Worm (Caenorhabditis elegans) whole organism, young adult: ENCODE results near the gene Y54F10BM.3.

Experiments
- B0035.1 ChIP-seq: sonication (generic microtip); optimal IDR thresholded peaks from 2 replicates; lab custom pipeline; 2016; ENCODE audit warnings: missing genetic modification characterization, mild to moderate bottlenecking, missing compliant biosample characterization, missing genotype, missing genetic modification reagents
- B0336.3 ChIP-seq: fragments of 200-800 bp; sonication (Bioruptor generic); IDR thresholded peaks from 2 replicates; pipeline ENCODE4 v1.3.6; 2022; ENCODE audit warnings: missing genetic modification characterization, missing compliant biosample characterization
- C17E4.6 ChIP-seq: fragments of 200-800 bp; sonication (Bioruptor generic); IDR thresholded peaks from 2 replicates; pipeline ENCODE4 v1.3.6; 2022; ENCODE audit warnings: missing genetic modification reagents, missing genetic modification characterization, missing compliant biosample characterization
- F37B4.10 ChIP-seq: fragments of 200-800 bp; sonication (Bioruptor generic); IDR thresholded peaks from 2 replicates; pipeline ENCODE4 v1.3.6; 2022; ENCODE audit warnings: missing genetic modification characterization, missing compliant biosample characterization
- F52B5.7 ChIP-seq: sonication (generic microtip); optimal IDR thresholded peaks from 2 replicates; lab custom pipeline; 2016; ENCODE audit warnings: mild to moderate bottlenecking, missing genetic modification characterization, missing compliant biosample characterization
- T26A5.8 ChIP-seq: sonication (generic microtip); optimal IDR thresholded peaks from 2 replicates; lab custom pipeline; 2016; ENCODE audit warnings: missing genetic modification characterization, missing compliant biosample characterization
- Y53F4B.3 ChIP-seq: fragments of 200-800 bp; sonication (Bioruptor generic); IDR thresholded peaks from 2 replicates; pipeline ENCODE4 v1.3.6; 2022; ENCODE audit warnings: missing genetic modification reagents, missing genetic modification characterization, missing compliant biosample characterization
- Y56A3A.18 ChIP-seq: fragments of 200-800 bp; sonication (Bioruptor generic); IDR thresholded peaks from 2 replicates; pipeline ENCODE4 v1.3.6; 2022; ENCODE audit warnings: missing genetic modification reagents, missing genetic modification characterization, missing compliant biosample characterization
- ZK185.1 ChIP-seq: sonication (generic microtip); optimal IDR thresholded peaks from 2 replicates; lab custom pipeline; 2016; ENCODE audit warnings: mild to moderate bottlenecking, missing genetic modification characterization, missing compliant biosample characterization; ENCODE audit not compliant: poor library complexity, severe bottlenecking
- aptf-2 ChIP-seq: fragments of 200-800 bp; sonication (Bioruptor generic); conservative IDR thresholded peaks from 2 replicates; pipeline ENCODE4 v1.3.6; 2022; ENCODE audit warnings: missing genetic modification reagents, missing genetic modification characterization, missing compliant biosample characterization
- athp-1 ChIP-seq: sonication (generic microtip); optimal IDR thresholded peaks from 2 replicates; lab custom pipeline; 2017; ENCODE audit warnings: mild to moderate bottlenecking, missing genetic modification characterization, missing compliant biosample characterization
- attf-5 ChIP-seq: fragments of 200-800 bp; sonication (Bioruptor generic); optimal IDR thresholded peaks from 2 replicates; lab custom pipeline; 2018; ENCODE audit warnings: mild to moderate bottlenecking, missing genetic modification characterization, missing compliant biosample characterization
- bed-1 ChIP-seq: fragments of 200-800 bp; sonication (Bioruptor generic); IDR thresholded peaks from 2 replicates; pipeline ENCODE4 v1.3.6; 2022; ENCODE audit warnings: missing genetic modification reagents, missing genetic modification characterization, missing compliant biosample characterization
- ceh-27 ChIP-seq: fragments of 200-800 bp; sonication (Bioruptor generic); optimal IDR thresholded peaks from 2 replicates; lab custom pipeline; 2018; ENCODE audit warnings: mild to moderate bottlenecking, missing genetic modification characterization, moderate library complexity, missing compliant biosample characterization
- egl-18 ChIP-seq: fragments of 200-800 bp; sonication (Bioruptor generic); IDR thresholded peaks from 2 replicates; pipeline ENCODE4 v1.3.6; 2022; ENCODE audit warnings: missing genetic modification reagents, missing genetic modification characterization, missing compliant biosample characterization
- ets-4 ChIP-seq: fragments of 200-800 bp; sonication (Bioruptor generic); optimal IDR thresholded peaks from 2 replicates; lab custom pipeline; 2018; ENCODE audit warnings: mild to moderate bottlenecking, missing genetic modification characterization, missing compliant biosample characterization
- fkh-3 ChIP-seq: sonication (generic microtip); optimal IDR thresholded peaks from 2 replicates; lab custom pipeline; 2016; ENCODE audit warnings: mild to moderate bottlenecking, missing genetic modification characterization, missing compliant biosample characterization
- hlh-26 ChIP-seq: fragments of 200-800 bp; sonication (Bioruptor generic); conservative IDR thresholded peaks from 2 replicates; pipeline ENCODE4 v1.3.6; 2022; ENCODE audit warnings: missing genetic modification reagents, missing genetic modification characterization, missing compliant biosample characterization
- hsf-1 ChIP-seq: fragments of 200-800 bp; sonication (Bioruptor generic); IDR thresholded peaks from 2 replicates; pipeline ENCODE4 v1.3.6; 2022; ENCODE audit warnings: missing genetic modification reagents, missing genetic modification characterization, missing compliant biosample characterization
- let-526 ChIP-seq: fragments of 200-800 bp; sonication (Bioruptor generic); IDR thresholded peaks from 2 replicates; pipeline ENCODE4 v1.3.6; 2022; ENCODE audit warnings: missing genetic modification reagents, missing genetic modification characterization, missing compliant biosample characterization
- lir-1 ChIP-seq: fragments of 200-800 bp; sonication (Bioruptor generic); conservative IDR thresholded peaks from 2 replicates; pipeline ENCODE4 v1.3.6; 2022; ENCODE audit warnings: missing genetic modification reagents, missing genetic modification characterization, missing compliant biosample characterization
- lsy-27 ChIP-seq: sonication (generic microtip); optimal IDR thresholded peaks from 2 replicates; lab custom pipeline; 2017; ENCODE audit warnings: missing genetic modification characterization, mild to moderate bottlenecking, missing compliant biosample characterization, antibody characterized with exemption, missing genotype, borderline replicate concordance; ENCODE audit not compliant: insufficient read depth
- nfya-1 ChIP-seq: sonication (generic microtip); optimal IDR thresholded peaks from 2 replicates; lab custom pipeline; 2017; ENCODE audit warnings: antibody characterized with exemption, missing compliant biosample characterization, missing genetic modification characterization, borderline replicate concordance; ENCODE audit not compliant: insufficient read depth
- nfyb-1 ChIP-seq: fragments of 200-800 bp; sonication (Bioruptor generic); IDR thresholded peaks from 2 replicates; pipeline ENCODE4 v1.3.6; 2022; ENCODE audit warnings: missing genetic modification reagents, missing genetic modification characterization, missing compliant biosample characterization
- nhr-120 ChIP-seq: fragments of 200-800 bp; sonication (Bioruptor generic); IDR thresholded peaks from 2 replicates; pipeline ENCODE4 v1.3.6; 2022; ENCODE audit warnings: missing genetic modification characterization, missing compliant biosample characterization
- nhr-179 ChIP-seq: sonication (generic microtip); optimal IDR thresholded peaks from 2 replicates; lab custom pipeline; 2016; ENCODE audit warnings: mild to moderate bottlenecking, missing genetic modification characterization, missing compliant biosample characterization
- nhr-27 ChIP-seq: fragments of 200-800 bp; sonication (Bioruptor generic); optimal IDR thresholded peaks from 2 replicates; lab custom pipeline; 2018; ENCODE audit warnings: mild to moderate bottlenecking, missing genetic modification characterization, moderate library complexity, missing compliant biosample characterization
- nhr-80 ChIP-seq: sonication (generic microtip); optimal IDR thresholded peaks from 2 replicates; lab custom pipeline; 2016; ENCODE audit warnings: missing genetic modification characterization, missing compliant biosample characterization
- rcor-1 ChIP-seq: fragments of 200-800 bp; sonication (Bioruptor generic); IDR thresholded peaks from 2 replicates; pipeline ENCODE4 v1.3.6; 2022; ENCODE audit warnings: missing genetic modification reagents, missing genetic modification characterization, missing compliant biosample characterization
- sptf-2 ChIP-seq: fragments of 200-800 bp; sonication (Bioruptor generic); optimal IDR thresholded peaks from 2 replicates; lab custom pipeline; 2018; ENCODE audit warnings: mild to moderate bottlenecking, missing genetic modification characterization, missing compliant biosample characterization
- tbp1 ChIP-seq: fragments of 200-800 bp; sonication (Bioruptor generic); optimal IDR thresholded peaks from 2 replicates; lab custom pipeline; 2018; ENCODE audit warnings: mild to moderate bottlenecking, missing genetic modification characterization, missing compliant biosample characterization
- tlf-1 ChIP-seq: fragments of 200-800 bp; sonication (Bioruptor generic); optimal IDR thresholded peaks from 2 replicates; lab custom pipeline; 2018; ENCODE audit warnings: mild to moderate bottlenecking, missing genetic modification characterization, missing compliant biosample characterization
- zim-3 ChIP-seq: sonication (generic microtip); optimal IDR thresholded peaks from 2 replicates; lab custom pipeline; 2017; ENCODE audit warnings: mild to moderate bottlenecking, missing genetic modification characterization, moderate library complexity, missing compliant biosample characterization
- ztf-28 ChIP-seq: fragments of 200-800 bp; sonication (Bioruptor generic); IDR thresholded peaks from 2 replicates; pipeline ENCODE4 v1.3.6; 2022; ENCODE audit warnings: missing genetic modification reagents, missing genetic modification characterization, missing compliant biosample characterization
- ztf-3 ChIP-seq: fragments of 200-800 bp; sonication (Bioruptor generic); optimal IDR thresholded peaks from 2 replicates; lab custom pipeline; 2018; ENCODE audit warnings: mild to moderate bottlenecking, missing genetic modification characterization, missing compliant biosample characterization

Gene Y54F10BM.3

ce11 chrIII:2281975-2282957 lies at the start of gene Y54F10BM.3:
TSS of gene Y54F10BM.3 (plus strand) at chrIII:2282025.
- TF ChIP-seq B0336.3 (GFP tag; lab: Robert Waterston, UW) (no peak), aptf-2 (GFP tag; lab: Robert Waterston, UW) (no peak), zim-3 (tag; lab: Kevin White, UChicago) (no peak), C17E4.6 (no peak), sptf-2 (GFP tag; lab: Kevin White, UChicago) (no peak), Y56A3A.18 (GFP tag; lab: Robert Waterston, UW) (no peak), fkh-3 (tag; lab: Kevin White, UChicago) (no peak), ceh-27 (GFP tag; lab: Kevin White, UChicago) (no peak), nhr-120 (GFP tag; lab: Robert Waterston, UW) (no peak)

- TF ChIP-seq ztf-28 (no peak), ZK185.1 (tag; lab: Kevin White, UChicago) (no peak), B0035.1 (tag; lab: Kevin White, UChicago) (no peak), tbp1 (GFP tag; lab: Kevin White, UChicago) (no peak), egl-18 (GFP tag; lab: Robert Waterston, UW) (no peak), bed-1 (GFP tag; lab: Robert Waterston, UW) (no peak), hsf-1 (GFP tag; lab: Robert Waterston, UW) (no peak), sptf-2 (GFP tag; lab: Kevin White, UChicago) (no peak), hlh-26 (GFP tag; lab: Robert Waterston, UW) (no peak), ztf-3 (GFP tag; lab: Kevin White, UChicago) (no peak), nhr-80 (no peak), F37B4.10 (GFP tag; lab: Robert Waterston, UW) (no peak), lir-1 (no peak), athp-1 (tag; lab: Kevin White, UChicago) (no peak), Y53F4B.3 (GFP tag; lab: Robert Waterston, UW) (no peak), nfyb-1 (GFP tag; lab: Robert Waterston, UW) (no peak)
- TF ChIP-seq, all 124 proteins: peak for 0
Measured at ce11 chrIII:2232360-2232759, 49.5 kb upstream of the Y54F10BM.3 start, which contains the start of gene fbxa-47. TSS of gene fbxa-47 (minus strand) at chrIII:2232460.

- TF ChIP-seq nhr-27 (tag; lab: Kevin White, UChicago) (no peak), lsy-27 (tag; lab: Kevin White, UChicago) (no peak), egl-18 (GFP tag; lab: Robert Waterston, UW) (no peak), F37B4.10 (GFP tag; lab: Robert Waterston, UW) (no peak), ztf-3 (GFP tag; lab: Kevin White, UChicago) (no peak), attf-5 (GFP tag; lab: Kevin White, UChicago) (no peak), tlf-1 (GFP tag; lab: Kevin White, UChicago) (no peak), F52B5.7 (tag; lab: Kevin White, UChicago) (no peak), let-526 (no peak), rcor-1 (GFP tag; lab: Robert Waterston, UW) (no peak), Y56A3A.18 (GFP tag; lab: Robert Waterston, UW) (no peak), nfyb-1 (GFP tag; lab: Robert Waterston, UW) (no peak), nhr-179 (no peak), ets-4 (GFP tag; lab: Kevin White, UChicago) (no peak), nfya-1 (no peak), T26A5.8 (tag; lab: Kevin White, UChicago) (no peak), fkh-3 (tag; lab: Kevin White, UChicago) (no peak)
Measured at ce11 chrIII:2233399-2233798, 48.4 kb upstream of the Y54F10BM.3 start.
